Worm (Caenorhabditis elegans): ENCODE measurements around the gene Y110A2AL.1.

DNA sequence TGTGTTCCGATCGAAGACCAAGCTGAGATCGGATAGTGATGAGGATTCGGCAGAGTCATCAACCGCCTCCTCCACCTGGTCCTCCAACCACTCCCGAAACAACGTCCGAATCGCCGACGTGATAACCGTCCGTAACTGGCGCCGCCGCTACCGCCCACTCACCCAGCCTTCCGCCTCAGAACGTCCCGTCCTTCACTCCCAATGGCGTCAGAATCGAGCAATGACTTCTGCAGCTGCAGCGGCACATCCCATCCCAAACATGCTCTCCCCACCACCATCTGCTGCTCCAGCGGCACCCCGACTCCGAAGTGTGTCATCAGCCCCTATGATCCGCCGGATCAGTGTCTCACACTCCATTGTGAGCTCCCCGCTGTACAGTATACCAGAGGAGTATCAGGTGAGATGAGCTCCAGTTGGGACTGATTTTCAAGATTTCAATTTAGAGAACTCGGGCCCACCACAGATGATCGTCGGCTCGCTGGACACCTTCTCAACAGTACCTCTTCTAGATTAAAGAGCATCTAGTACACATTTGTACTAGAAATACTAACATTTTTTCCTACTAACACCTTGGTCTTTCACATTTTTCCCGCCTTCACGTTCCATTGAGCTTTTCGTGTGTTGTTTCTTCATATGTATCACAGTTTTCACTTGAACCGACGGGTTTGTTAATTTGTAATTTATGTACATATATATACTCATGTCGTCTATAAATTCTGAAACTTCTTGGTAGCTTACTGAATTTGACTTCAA is 51.1 kb downstream of the Y110A2AL.1 start:
- TF ChIP-seq fkh-8 (tag; optimal IDR thresholded peaks at IDR 0.05) (no peak), lsy-2 (tag; optimal IDR thresholded peaks at IDR 0.05) (no peak), nhr-12 (tag; optimal IDR thresholded peaks at IDR 0.05) (no peak), lin-35 (GFP tag; optimal IDR thresholded peaks at IDR 0.05) (no peak)
